Worm (Caenorhabditis elegans) whole organism, L1 larva: ENCODE measurements around the gene faah-5.
"Not testable (repeated sequence)": the region's sequence is repeated elsewhere in the genome, so short reads cannot be mapped to it uniquely, and the experiment has no call there.

Source experiments
- ceh-82 ChIP-seq, 3 experiments: fragments of 150-350 bp in 1 of 3; sonication (generic microtip) in 2 of 3; optimal IDR thresholded peaks; 2 replicates each; lab custom pipeline; 2014 to 2017; ENCODE audit warnings: missing biosample characterization in 3 of 3, missing genetic modification characterization in 3 of 3
- dpl-1 ChIP-seq, 3 experiments: fragments of 150-350 bp in 2 of 3; sonication (generic microtip) in 1 of 3; optimal IDR thresholded peaks; 2 replicates each; lab custom pipeline; 2014 to 2017; ENCODE audit warnings: missing biosample characterization in 3 of 3, missing genetic modification characterization in 3 of 3, missing genetic modification reagents in 3 of 3
- dsc-1 ChIP-seq: sonication (generic microtip); optimal IDR thresholded peaks from 2 replicates; lab custom pipeline; 2016; ENCODE audit warnings: mild to moderate bottlenecking, missing genetic modification characterization, missing compliant biosample characterization
- egl-27 ChIP-seq, 2 experiments: fragments of 150-350 bp in 1 of 2; sonication (generic microtip); optimal IDR thresholded peaks; 3 replicates each; lab custom pipeline; 2017 to 2018; ENCODE audit warnings: missing biosample characterization in 2 of 2, missing genetic modification characterization in 2 of 2, missing genetic modification reagents in 2 of 2
- elt-2 ChIP-seq: sonication (generic microtip); optimal IDR thresholded peaks from 2 replicates; lab custom pipeline; 2016; ENCODE audit warnings: missing genetic modification characterization, mild to moderate bottlenecking, inconsistent platforms, missing compliant biosample characterization, missing genetic modification reagents
- grh-1 ChIP-seq: fragments of 200-800 bp; sonication (Bioruptor generic); IDR thresholded peaks from 2 replicates; pipeline ENCODE4 v1.3.6; 2022; ENCODE audit warnings: missing genetic modification reagents, missing genetic modification characterization, missing compliant biosample characterization
- isw-1 ChIP-seq: fragments of 200-800 bp; sonication (Bioruptor generic); IDR thresholded peaks from 2 replicates; pipeline ENCODE4 v1.3.6; 2022; ENCODE audit warnings: missing genetic modification characterization, missing compliant biosample characterization
- lsy-2 ChIP-seq, 2 experiments: fragments of 150-350 bp; optimal IDR thresholded peaks; 2 replicates each; lab custom pipeline; 2014; ENCODE audit warnings: missing biosample characterization in 2 of 2, missing genetic modification characterization in 2 of 2
- nhr-76 ChIP-seq: sonication (generic microtip); optimal IDR thresholded peaks from 2 replicates; lab custom pipeline; 2017; ENCODE audit warnings: missing biosample characterization, missing genetic modification characterization
- tbx-2 ChIP-seq: sonication (generic microtip); optimal IDR thresholded peaks from 2 replicates; lab custom pipeline; 2016; ENCODE audit warnings: missing genetic modification characterization, missing compliant biosample characterization
- unc-62 ChIP-seq: fragments of 150-350 bp; optimal IDR thresholded peaks from 2 replicates; lab custom pipeline; 2014; ENCODE audit warnings: missing biosample characterization, missing genetic modification reagents, missing genetic modification characterization
- zag-1 ChIP-seq: fragments of 150-350 bp; optimal IDR thresholded peaks from 2 replicates; lab custom pipeline; 2014; ENCODE audit warnings: missing biosample characterization, missing genetic modification characterization
- ztf-11 ChIP-seq, 2 experiments: sonication (generic microtip); optimal IDR thresholded peaks; 2 replicates each; lab custom pipeline; 2016 to 2017; ENCODE audit warnings: missing genetic modification characterization in 2 of 2, missing biosample characterization in 1 of 2, missing compliant biosample characterization in 1 of 2
- ztf-4 ChIP-seq: fragments of 150-350 bp; optimal IDR thresholded peaks from 2 replicates; lab custom pipeline; 2014; ENCODE audit warnings: missing biosample characterization, missing genetic modification characterization

ce11 chrIII:11939238-11939637, 48.0 kb upstream of the faah-5 start:
- TF ChIP-seq dpl-1 (GFP tag; optimal IDR thresholded peaks at IDR 0.05; lab: Kevin White, UChicago); grh-1 (GFP tag; lab: Robert Waterston, UW); ztf-4; dsc-1 (tag; lab: Kevin White, UChicago); ztf-11 (tag; optimal IDR thresholded peaks at IDR 0.05; lab: Kevin White, UChicago); zag-1; elt-2 (tag; lab: Kevin White, UChicago); isw-1; unc-62 (GFP tag; lab: Kevin White, UChicago); egl-27 (tag; optimal IDR thresholded peaks at IDR 0.05; lab: Kevin White, UChicago); nhr-76 (tag; lab: Kevin White, UChicago); ceh-82 (tag; optimal IDR thresholded peaks at IDR 0.05; lab: Kevin White, UChicago); tbx-2 (tag; lab: Kevin White, UChicago): not testable (repeated sequence)
- peak in 1 of 2 experiments; percentile 2 for TF ChIP-seq lsy-2 (tag; optimal IDR thresholded peaks at IDR 0.05; lab: Kevin White, UChicago)
